Fruit fly (Drosophila melanogaster): Measurements from ENCODE around the gene svr.

- TF ChIP-seq N (GFP tag; optimal IDR thresholded peaks at IDR 0.05) (no peak), usp (GFP tag; optimal IDR thresholded peaks at IDR 0.05) (no peak), dl (GFP tag; optimal IDR thresholded peaks at IDR 0.05; ENCODE audit: insufficient read depth in 1 of 2, partially characterized antibody in 2 of 2) (no peak), h (GFP tag; optimal IDR thresholded peaks at IDR 0.05) (no peak), HLH106 (tag; optimal IDR thresholded peaks at IDR 0.05) (no peak), lola (GFP tag; optimal IDR thresholded peaks at IDR 0.05) (no peak), dmrt93B (GFP tag; optimal IDR thresholded peaks at IDR 0.05) (no peak)
Observed at dm6 chrX:463934-464333, 32.3 kb upstream of the svr start.

Data from whole organism, wandering third instar larva.